Worm (Caenorhabditis elegans) whole organism, early embryonic: ENCODE results near the gene nipi-3.

Experiments
- F13C5.2 ChIP-seq: sonication (generic microtip); optimal IDR thresholded peaks from 2 replicates; lab custom pipeline; 2017; ENCODE audit warnings: mild to moderate bottlenecking, missing genetic modification characterization, inconsistent platforms, missing compliant biosample characterization
- ama-1 ChIP-seq: fragments of 150-350 bp; optimal IDR thresholded peaks from 2 replicates; lab custom pipeline; 2014
- ceh-13 ChIP-seq: fragments of 200-800 bp; sonication (Bioruptor generic); optimal IDR thresholded peaks from 2 replicates; lab custom pipeline; 2018; ENCODE audit warnings: mild to moderate bottlenecking, missing genetic modification characterization, missing compliant biosample characterization

ce11 chrX:15600512-15601117 lies 7.2 kb upstream of the nipi-3 start, which contains the start of gene ent-2:
- no peak for TF ChIP-seq ama-1 (lab: Kevin White, UChicago)
- TF ChIP-seq ceh-13 (GFP tag; lab: Kevin White, UChicago), result no peak
- TF ChIP-seq F13C5.2, result no peak
